Fruit fly (Drosophila melanogaster) whole organism, embryonic: ENCODE measurements around the gene Rab9Db.
A peak's percentile ranks its signal among the peaks of the same experiment; 100 is the strongest.

Experiments
- Asciz ChIP-seq: fragments of 200-800 bp; sonication (Bioruptor generic); optimal IDR thresholded peaks from 2 replicates; lab custom pipeline; 2017; ENCODE audit warnings: missing biosample characterization, mild to moderate bottlenecking, missing genetic modification characterization, missing genetic modification reagents
- Atf6 ChIP-seq: fragments of 200-800 bp; sonication (Bioruptor generic); IDR thresholded peaks from 2 replicates; pipeline ENCODE4 v1.3.6; 2022; ENCODE audit warnings: missing biosample characterization, missing genetic modification characterization
- C15 ChIP-seq: fragments of 200-800 bp; sonication (Bioruptor generic); IDR thresholded peaks from 3 replicates; pipeline ENCODE4 v1.3.6; 2022; ENCODE audit warnings: missing biosample characterization, missing genetic modification characterization
- CG11504 ChIP-seq: fragments of 200-800 bp; sonication (Bioruptor generic); optimal IDR thresholded peaks from 3 replicates; lab custom pipeline; 2019; ENCODE audit warnings: missing biosample characterization, mild to moderate bottlenecking, missing genetic modification characterization, moderate library complexity
- CG12219 ChIP-seq: fragments of 200-800 bp; sonication (Bioruptor generic); optimal IDR thresholded peaks from 3 replicates; lab custom pipeline; 2018; ENCODE audit warnings: missing biosample characterization, mild to moderate bottlenecking, missing genetic modification characterization
- CG12236 ChIP-seq: fragments of 200-800 bp; sonication (Bioruptor generic); optimal IDR thresholded peaks from 2 replicates; lab custom pipeline; 2016; ENCODE audit warnings: missing biosample characterization, missing genetic modification characterization
- CG14014 ChIP-seq: fragments of 200-800 bp; sonication (Bioruptor generic); IDR thresholded peaks from 2 replicates; pipeline ENCODE4 v1.3.6; 2022; ENCODE audit warnings: missing biosample characterization, missing genetic modification characterization
- CG14965 ChIP-seq: fragments of 200-800 bp; sonication (Bioruptor generic); optimal IDR thresholded peaks from 2 replicates; lab custom pipeline; 2016; ENCODE audit warnings: missing biosample characterization, missing genetic modification characterization, borderline replicate concordance
- CG15514 ChIP-seq: fragments of 200-800 bp; sonication (Bioruptor generic); optimal IDR thresholded peaks from 3 replicates; lab custom pipeline; 2017; ENCODE audit warnings: missing biosample characterization, missing genetic modification characterization, mild to moderate bottlenecking, moderate library complexity, missing genetic modification reagents
- CG17359 ChIP-seq: fragments of 200-800 bp; sonication (Bioruptor generic); optimal IDR thresholded peaks from 3 replicates; lab custom pipeline; 2018; ENCODE audit warnings: missing biosample characterization, mild to moderate bottlenecking, missing genetic modification characterization, moderate library complexity
- CG17361 ChIP-seq: fragments of 200-800 bp; sonication (Bioruptor generic); IDR thresholded peaks from 3 replicates; pipeline ENCODE4 v1.3.6; 2022; ENCODE audit warnings: missing biosample characterization, missing genetic modification characterization
- CG17829 ChIP-seq: fragments of 200-800 bp; optimal IDR thresholded peaks from 2 replicates; lab custom pipeline; 2019; ENCODE audit warnings: missing biosample characterization, mild to moderate bottlenecking, missing genetic modification characterization, moderate library complexity
- CG18262 ChIP-seq: fragments of 200-800 bp; optimal IDR thresholded peaks from 3 replicates; lab custom pipeline; 2019; ENCODE audit warnings: missing biosample characterization, mild to moderate bottlenecking, missing genetic modification characterization, moderate library complexity
- CG18619 ChIP-seq: fragments of 200-800 bp; sonication (Bioruptor generic); optimal IDR thresholded peaks from 3 replicates; lab custom pipeline; 2017; ENCODE audit warnings: missing biosample characterization, mild to moderate bottlenecking, missing genetic modification characterization
- CG4282 ChIP-seq: fragments of 200-800 bp; sonication (Bioruptor generic); optimal IDR thresholded peaks from 2 replicates; lab custom pipeline; 2016; ENCODE audit warnings: missing biosample characterization, missing genetic modification characterization
- CG4730 ChIP-seq: fragments of 200-800 bp; sonication (Bioruptor generic); IDR thresholded peaks from 2 replicates; pipeline ENCODE4 v1.3.6; 2022; ENCODE audit warnings: missing biosample characterization, missing genetic modification characterization
- CG6175 ChIP-seq: fragments of 200-800 bp; sonication (Bioruptor generic); IDR thresholded peaks from 3 replicates; pipeline ENCODE4 v1.3.6; 2022; ENCODE audit warnings: missing biosample characterization, missing genetic modification characterization
- CG7987 ChIP-seq: fragments of 200-800 bp; sonication (Bioruptor generic); optimal IDR thresholded peaks from 2 replicates; lab custom pipeline; 2018; ENCODE audit warnings: missing biosample characterization, mild to moderate bottlenecking, missing genetic modification characterization, moderate library complexity
- CG8359 ChIP-seq: fragments of 200-800 bp; sonication (Bioruptor generic); optimal IDR thresholded peaks from 2 replicates; lab custom pipeline; 2017; ENCODE audit warnings: missing biosample characterization, mild to moderate bottlenecking, missing genetic modification characterization, borderline replicate concordance
- CG8924 ChIP-seq: fragments of 200-800 bp; optimal IDR thresholded peaks from 3 replicates; lab custom pipeline; 2019; ENCODE audit warnings: missing biosample characterization, mild to moderate bottlenecking, missing genetic modification characterization, moderate library complexity
- Ets65A ChIP-seq: fragments of 200-800 bp; sonication (Bioruptor generic); peaks from one replicate; lab custom pipeline; 2016; ENCODE audit warnings: missing biosample characterization, missing genetic modification characterization
- Gsc ChIP-seq: fragments of 200-800 bp; sonication (Bioruptor generic); IDR thresholded peaks from 2 replicates; pipeline ENCODE4 v1.3.6; 2022; ENCODE audit warnings: missing biosample characterization, missing genetic modification characterization
- HLH3B ChIP-seq: fragments of 200-800 bp; sonication (Bioruptor generic); IDR thresholded peaks from 2 replicates; pipeline ENCODE4 v1.3.6; 2022; ENCODE audit warnings: missing biosample characterization, missing genetic modification characterization
- Hand ChIP-seq: fragments of 200-800 bp; sonication (Bioruptor generic); optimal IDR thresholded peaks from 2 replicates; lab custom pipeline; 2017; ENCODE audit warnings: mild to moderate bottlenecking, missing biosample characterization, missing genetic modification reagents, missing genetic modification characterization
- Hr39 ChIP-seq: fragments of >200 bp; optimal IDR thresholded peaks from 2 replicates; lab custom pipeline; 2017
- Hr78 ChIP-seq, 2 experiments: fragments of 200-800 bp in 1 of 2; fragments of >200 bp in 1 of 2; sonication (Bioruptor generic) in 1 of 2; optimal IDR thresholded peaks; 2 replicates each; lab custom pipeline; 2017 to 2019; ENCODE audit warnings: missing biosample characterization in 2 of 2, missing genetic modification characterization in 2 of 2, mild to moderate bottlenecking in 1 of 2, moderate library complexity in 1 of 2
- Jarid2 ChIP-seq: fragments of 200-800 bp; sonication (Bioruptor generic); optimal IDR thresholded peaks from 3 replicates; lab custom pipeline; 2017; ENCODE audit warnings: mild to moderate bottlenecking, missing biosample characterization, missing genetic modification reagents, missing genetic modification characterization
- Med ChIP-seq: fragments of 200-800 bp; sonication (Bioruptor generic); peaks from one replicate; lab custom pipeline; 2016; ENCODE audit warnings: missing biosample characterization, missing genetic modification characterization, mild to moderate bottlenecking, inconsistent platforms, moderate library complexity
- Mrtf ChIP-seq: fragments of 200-800 bp; sonication (Bioruptor generic); IDR thresholded peaks from 3 replicates; pipeline ENCODE4 v1.3.6; 2022; ENCODE audit warnings: missing biosample characterization, missing genetic modification characterization
- Myb ChIP-seq: fragments of 200-800 bp; sonication (Bioruptor generic); optimal IDR thresholded peaks from 2 replicates; lab custom pipeline; 2016; ENCODE audit warnings: missing biosample characterization, missing genetic modification characterization
- Neu2 ChIP-seq: fragments of 200-800 bp; sonication (Bioruptor generic); optimal IDR thresholded peaks from 3 replicates; lab custom pipeline; 2016; ENCODE audit warnings: missing biosample characterization, missing genetic modification characterization, borderline replicate concordance
- Sin3A ChIP-seq: fragments of >200 bp; optimal IDR thresholded peaks from 2 replicates; lab custom pipeline; 2018
- Taf1 ChIP-seq: fragments of 200-800 bp; sonication (Bioruptor generic); IDR thresholded peaks from 2 replicates; pipeline ENCODE4 v1.3.6; 2022; ENCODE audit warnings: missing biosample characterization, missing genetic modification characterization
- Xbp1 ChIP-seq: fragments of 200-800 bp; sonication (Bioruptor generic); optimal IDR thresholded peaks from 3 replicates; lab custom pipeline; 2016; ENCODE audit warnings: missing biosample characterization, mild to moderate bottlenecking, missing genetic modification characterization
- ac ChIP-seq: fragments of 200-800 bp; sonication (Bioruptor generic); optimal IDR thresholded peaks from 3 replicates; lab custom pipeline; 2017; ENCODE audit warnings: missing biosample characterization, mild to moderate bottlenecking, missing genetic modification characterization
- az2 ChIP-seq: fragments of 200-800 bp; sonication (Bioruptor generic); optimal IDR thresholded peaks from 3 replicates; lab custom pipeline; 2016; ENCODE audit warnings: missing biosample characterization, missing genetic modification characterization
- ewg ChIP-seq: fragments of 200-800 bp; sonication (Bioruptor generic); optimal IDR thresholded peaks from 3 replicates; lab custom pipeline; 2017; ENCODE audit warnings: mild to moderate bottlenecking, missing biosample characterization, missing genetic modification reagents, missing genetic modification characterization
- fd102C ChIP-seq: fragments of 200-800 bp; sonication (Bioruptor generic); optimal IDR thresholded peaks from 2 replicates; lab custom pipeline; 2018; ENCODE audit warnings: missing biosample characterization, mild to moderate bottlenecking, missing genetic modification characterization, moderate library complexity
- grau ChIP-seq: fragments of 200-800 bp; optimal IDR thresholded peaks from 3 replicates; lab custom pipeline; 2019; ENCODE audit warnings: missing biosample characterization, mild to moderate bottlenecking, missing genetic modification characterization, moderate library complexity
- ham ChIP-seq: fragments of 200-800 bp; sonication (Bioruptor generic); IDR thresholded peaks from 2 replicates; pipeline ENCODE4 v1.3.6; 2022; ENCODE audit warnings: missing biosample characterization, missing genetic modification characterization
- hb ChIP-seq: fragments of 200-800 bp; sonication (Bioruptor generic); IDR thresholded peaks from 3 replicates; pipeline ENCODE4 v1.3.6; 2022; ENCODE audit warnings: missing biosample characterization, missing genetic modification characterization; ENCODE audit not compliant: partially characterized antibody
- hth ChIP-seq: fragments of >200 bp; optimal IDR thresholded peaks from 2 replicates; lab custom pipeline; 2017; ENCODE audit warnings: inconsistent platforms
- ind ChIP-seq: fragments of 200-800 bp; sonication (Bioruptor generic); optimal IDR thresholded peaks from 3 replicates; lab custom pipeline; 2016; ENCODE audit warnings: missing biosample characterization, missing genetic modification characterization
- mld ChIP-seq: fragments of 200-800 bp; sonication (Bioruptor generic); IDR thresholded peaks from 3 replicates; pipeline ENCODE4 v1.3.6; 2022; ENCODE audit warnings: missing biosample characterization, missing genetic modification characterization; ENCODE audit not compliant: partially characterized antibody
- oc ChIP-seq: fragments of 200-800 bp; sonication (Bioruptor generic); optimal IDR thresholded peaks from 2 replicates; lab custom pipeline; 2018; ENCODE audit warnings: missing biosample characterization, mild to moderate bottlenecking, missing genetic modification characterization, moderate library complexity
- phol ChIP-seq: fragments of 200-800 bp; sonication (Bioruptor generic); optimal IDR thresholded peaks from 3 replicates; lab custom pipeline; 2018; ENCODE audit warnings: missing biosample characterization, mild to moderate bottlenecking, missing genetic modification characterization, moderate library complexity
- tap ChIP-seq: fragments of 200-800 bp; optimal IDR thresholded peaks from 3 replicates; lab custom pipeline; 2019; ENCODE audit warnings: missing biosample characterization, mild to moderate bottlenecking, missing genetic modification characterization, moderate library complexity
- tna ChIP-seq: fragments of 200-800 bp; sonication (Bioruptor generic); IDR thresholded peaks from 2 replicates; pipeline ENCODE4 v1.3.6; 2022; ENCODE audit warnings: missing biosample characterization, missing genetic modification characterization; ENCODE audit not compliant: partially characterized antibody
- vvl ChIP-seq: fragments of 200-800 bp; sonication (Bioruptor generic); IDR thresholded peaks from 2 replicates; pipeline ENCODE4 v1.3.6; 2022; ENCODE audit warnings: missing biosample characterization, missing genetic modification characterization
- wek ChIP-seq: fragments of 200-800 bp; sonication (Bioruptor generic); optimal IDR thresholded peaks from 3 replicates; lab custom pipeline; 2018; ENCODE audit warnings: missing biosample characterization, mild to moderate bottlenecking, missing genetic modification characterization, moderate library complexity
- yki ChIP-seq: fragments of >200 bp; optimal IDR thresholded peaks from 3 replicates; lab custom pipeline; 2018
- zf30C ChIP-seq: fragments of 200-800 bp; sonication (Bioruptor generic); optimal IDR thresholded peaks from 3 replicates; lab custom pipeline; 2018; ENCODE audit warnings: missing biosample characterization, mild to moderate bottlenecking, missing genetic modification characterization

The Rab9Db gene

dm6 chrX:10587445-10587844 is 35.6 kb downstream of the Rab9Db start (continued):
- TF ChIP-seq Asciz (GFP tag; lab: Kevin White, UChicago) (no peak), tap (no peak), Xbp1 (peak; percentile 15), zf30C (GFP tag; lab: Kevin White, UChicago) (no peak), Hand (GFP tag; lab: Kevin White, UChicago) (no peak), Hr78 (GFP tag; optimal IDR thresholded peaks at IDR 0.05; lab: Kevin White, UChicago) (no peak), hb (GFP tag; lab: Robert Waterston, UW) (no peak), CG15514 (GFP tag; lab: Kevin White, UChicago) (peak; percentile 33), wek (GFP tag; lab: Kevin White, UChicago) (no peak), yki (lab: Kevin White, UChicago) (no peak), CG4730 (0 out of 2 replicates have a peak, but pooled peaks have one; percentile 37), tna (GFP tag; lab: Robert Waterston, UW) (no peak), CG8359 (GFP tag; lab: Kevin White, UChicago) (no peak), vvl (GFP tag; lab: Robert Waterston, UW) (peak; percentile 45; the same call in 1 of the 2 replicates), Atf6 (GFP tag; lab: Robert Waterston, UW) (peak; percentile 37; the same call in 1 of the 2 replicates), CG12236 (GFP tag; lab: Kevin White, UChicago) (no peak), Taf1 (GFP tag; lab: Robert Waterston, UW) (peak; percentile 27; the same call in 1 of the 2 replicates), CG17359 (tag; lab: Kevin White, UChicago) (peak; percentile 25), CG7987 (GFP tag; lab: Kevin White, UChicago) (no peak), CG4282 (GFP tag; lab: Kevin White, UChicago) (no peak), Sin3A (no peak), Ets65A (peak; percentile 65), Mrtf (GFP tag; lab: Robert Waterston, UW) (no peak), mld (no peak), CG12219 (GFP tag; lab: Kevin White, UChicago) (no peak), ac (no peak), phol (tag; lab: Kevin White, UChicago) (no peak), Gsc (GFP tag; lab: Robert Waterston, UW) (no peak), CG18262 (tag; lab: Kevin White, UChicago) (no peak), CG11504 (tag; lab: Kevin White, UChicago) (peak; percentile 66), Med (GFP tag; lab: Kevin White, UChicago) (peak; percentile 91), Hr39 (no peak), az2 (GFP tag; lab: Kevin White, UChicago) (no peak), CG6175 (GFP tag; lab: Robert Waterston, UW) (no peak), ind (GFP tag; lab: Kevin White, UChicago) (peak; percentile 24), ham (no peak), C15 (GFP tag; lab: Robert Waterston, UW) (0 out of 3 replicates have a peak, but pooled peaks have one; percentile 32), CG17361 (GFP tag; lab: Robert Waterston, UW) (0 out of 3 replicates have a peak, but pooled peaks have one; percentile 33), CG17829 (no peak), hth (no peak), oc (tag; lab: Kevin White, UChicago) (no peak), CG18619 (GFP tag; lab: Kevin White, UChicago) (no peak), CG8924 (tag; lab: Kevin White, UChicago) (peak; percentile 31), CG14965 (no peak), ewg (GFP tag; lab: Kevin White, UChicago) (no peak), HLH3B (GFP tag; lab: Robert Waterston, UW) (no peak), CG14014 (peak; percentile 52; the same call in 1 of the 2 replicates), fd102C (GFP tag; lab: Kevin White, UChicago) (no peak), Neu2 (no peak), grau (tag; lab: Kevin White, UChicago) (peak; percentile 48), Jarid2 (no peak), Myb (GFP tag; lab: Kevin White, UChicago) (peak; percentile 12)
